Worm (Caenorhabditis elegans) whole organism, L2 larva: ENCODE data around the gene C26B2.2.

Experiments used
- C34F6.9 ChIP-seq: fragments of 150-350 bp; optimal IDR thresholded peaks from 2 replicates; lab custom pipeline; 2014; ENCODE audit warnings: missing biosample characterization, missing genetic modification characterization
- F13H6.1 ChIP-seq: sonication (generic microtip); optimal IDR thresholded peaks from 2 replicates; lab custom pipeline; 2016; ENCODE audit warnings: missing genetic modification characterization, missing compliant biosample characterization
- ZK546.5 ChIP-seq: sonication (generic microtip); optimal IDR thresholded peaks from 2 replicates; lab custom pipeline; 2017; ENCODE audit warnings: missing biosample characterization, missing genetic modification characterization
- blmp-1 ChIP-seq: sonication (generic microtip); optimal IDR thresholded peaks from 2 replicates; lab custom pipeline; 2017; ENCODE audit warnings: missing genetic modification characterization, mild to moderate bottlenecking, missing compliant biosample characterization, antibody characterized with exemption, moderate library complexity; ENCODE audit not compliant: insufficient read depth
- ceh-16 ChIP-seq: fragments of 150-350 bp; optimal IDR thresholded peaks from 2 replicates; lab custom pipeline; 2014; ENCODE audit warnings: missing biosample characterization, missing genetic modification characterization
- ceh-82 ChIP-seq: fragments of 150-350 bp; optimal IDR thresholded peaks from 2 replicates; lab custom pipeline; 2014; ENCODE audit warnings: missing biosample characterization, missing genetic modification characterization
- crh-2 ChIP-seq: sonication (generic microtip); optimal IDR thresholded peaks from 2 replicates; lab custom pipeline; 2017; ENCODE audit warnings: missing biosample characterization, missing genetic modification characterization
- dmd-4 ChIP-seq: sonication (generic microtip); optimal IDR thresholded peaks from 2 replicates; lab custom pipeline; 2017; ENCODE audit warnings: missing biosample characterization, missing genetic modification characterization
- egl-27 ChIP-seq: sonication (generic microtip); optimal IDR thresholded peaks from 3 replicates; lab custom pipeline; 2017; ENCODE audit warnings: missing biosample characterization, missing genetic modification reagents, missing genetic modification characterization
- elt-1 ChIP-seq: fragments of 150-350 bp; optimal IDR thresholded peaks from 2 replicates; lab custom pipeline; 2014; ENCODE audit warnings: missing biosample characterization, missing genetic modification characterization
- elt-3 ChIP-seq: sonication (generic microtip); optimal IDR thresholded peaks from 2 replicates; lab custom pipeline; 2017; ENCODE audit warnings: missing biosample characterization, missing genetic modification characterization
- fos-1 ChIP-seq: fragments of 150-350 bp; optimal IDR thresholded peaks from 2 replicates; lab custom pipeline; 2014; ENCODE audit warnings: missing biosample characterization, missing genetic modification characterization
- gmeb-1 ChIP-seq: fragments of 150-350 bp; optimal IDR thresholded peaks from 2 replicates; lab custom pipeline; 2014; ENCODE audit warnings: missing biosample characterization, missing genetic modification characterization
- lin-11 ChIP-seq: fragments of 150-350 bp; sonication (generic microtip); optimal IDR thresholded peaks from 2 replicates; lab custom pipeline; 2014; ENCODE audit warnings: missing biosample characterization, missing genetic modification characterization, inconsistent platforms, mixed read lengths
- lin-13 ChIP-seq: fragments of 150-350 bp; optimal IDR thresholded peaks from 2 replicates; lab custom pipeline; 2014; ENCODE audit warnings: missing biosample characterization, missing genetic modification reagents, missing genetic modification characterization
- lin-39 ChIP-seq: fragments of 150-350 bp; optimal IDR thresholded peaks from 2 replicates; lab custom pipeline; 2014; ENCODE audit warnings: missing biosample characterization, missing genetic modification reagents, missing genetic modification characterization
- lsy-2 ChIP-seq, 2 experiments: fragments of 150-350 bp in 1 of 2; sonication (generic microtip) in 1 of 2; optimal IDR thresholded peaks; 2 replicates each; lab custom pipeline; 2014 to 2017; ENCODE audit warnings: missing biosample characterization in 2 of 2, missing genetic modification characterization in 2 of 2
- mab-5 ChIP-seq: fragments of 150-350 bp; optimal IDR thresholded peaks from 2 replicates; lab custom pipeline; 2014; ENCODE audit warnings: missing biosample characterization, missing genetic modification characterization
- mdl-1 ChIP-seq, 2 experiments: fragments of 150-350 bp in 1 of 2; sonication (generic microtip) in 1 of 2; optimal IDR thresholded peaks; 2 replicates each; lab custom pipeline; 2017; ENCODE audit warnings: missing biosample characterization in 2 of 2, missing genetic modification characterization in 2 of 2
- nhr-11 ChIP-seq: fragments of 150-350 bp; optimal IDR thresholded peaks from 2 replicates; lab custom pipeline; 2014; ENCODE audit warnings: missing biosample characterization, missing genetic modification characterization
- nhr-12 ChIP-seq: fragments of 150-350 bp; optimal IDR thresholded peaks from 2 replicates; lab custom pipeline; 2014; ENCODE audit warnings: missing biosample characterization, missing genetic modification characterization
- nhr-129 ChIP-seq: fragments of 150-350 bp; optimal IDR thresholded peaks from 2 replicates; lab custom pipeline; 2014; ENCODE audit warnings: missing biosample characterization, missing genetic modification characterization
- nhr-21 ChIP-seq: fragments of 150-350 bp; optimal IDR thresholded peaks from 2 replicates; lab custom pipeline; 2014; ENCODE audit warnings: missing biosample characterization, missing genetic modification characterization
- nhr-237 ChIP-seq: fragments of 150-350 bp; optimal IDR thresholded peaks from 2 replicates; lab custom pipeline; 2014; ENCODE audit warnings: missing biosample characterization, missing genetic modification characterization
- nhr-25 ChIP-seq: fragments of 150-350 bp; sonication (generic microtip); optimal IDR thresholded peaks from 3 replicates; lab custom pipeline; 2014; ENCODE audit warnings: missing biosample characterization, missing genetic modification characterization
- nhr-77 ChIP-seq: fragments of 150-350 bp; optimal IDR thresholded peaks from 2 replicates; lab custom pipeline; 2014; ENCODE audit warnings: missing biosample characterization, missing genetic modification characterization
- sem-4 ChIP-seq: fragments of 150-350 bp; optimal IDR thresholded peaks from 2 replicates; lab custom pipeline; 2014; ENCODE audit warnings: missing biosample characterization, missing genetic modification reagents, missing genetic modification characterization
- skn-1 ChIP-seq: sonication (generic microtip); optimal IDR thresholded peaks from 2 replicates; lab custom pipeline; 2017; ENCODE audit warnings: missing biosample characterization, missing genetic modification characterization
- sma-3 ChIP-seq: sonication (generic microtip); optimal IDR thresholded peaks from 2 replicates; lab custom pipeline; 2016; ENCODE audit warnings: missing genetic modification reagents, missing genetic modification characterization, missing compliant biosample characterization
- sma-9 ChIP-seq, 2 experiments: fragments of 150-350 bp in 1 of 2; sonication (generic microtip) in 1 of 2; optimal IDR thresholded peaks; 2 replicates each; lab custom pipeline; 2014 to 2016; ENCODE audit warnings: missing genetic modification characterization in 2 of 2, mild to moderate bottlenecking in 1 of 2, missing biosample characterization in 1 of 2, missing compliant biosample characterization in 1 of 2, missing genetic modification reagents in 1 of 2, moderate library complexity in 1 of 2
- unc-39 ChIP-seq: fragments of 150-350 bp; optimal IDR thresholded peaks from 2 replicates; lab custom pipeline; 2014; ENCODE audit warnings: missing biosample characterization, missing genetic modification characterization
- unc-55 ChIP-seq: fragments of 150-350 bp; sonication (generic microtip); optimal IDR thresholded peaks from 3 replicates; lab custom pipeline; 2014; ENCODE audit warnings: missing biosample characterization, missing genetic modification reagents, missing genetic modification characterization
- unc-62 ChIP-seq: fragments of 150-350 bp; optimal IDR thresholded peaks from 2 replicates; lab custom pipeline; 2014; ENCODE audit warnings: missing biosample characterization, missing genetic modification reagents, missing genetic modification characterization
- ztf-1 ChIP-seq: fragments of 200-800 bp; sonication (Bioruptor generic); conservative IDR thresholded peaks from 2 replicates; pipeline ENCODE4 v1.3.6; 2022; ENCODE audit warnings: missing genetic modification characterization, missing compliant biosample characterization
- ztf-11 ChIP-seq: sonication (generic microtip); optimal IDR thresholded peaks from 2 replicates; lab custom pipeline; 2017; ENCODE audit warnings: missing biosample characterization, missing genetic modification characterization
- ztf-4 ChIP-seq: fragments of 150-350 bp; optimal IDR thresholded peaks from 2 replicates; lab custom pipeline; 2014; ENCODE audit warnings: missing biosample characterization, missing genetic modification characterization

The C26B2.2 gene

ce11 chrIV:8027293-8027866 is 5.5 kb upstream of the C26B2.2 start:
- TF ChIP-seq sma-9 (GFP tag; optimal IDR thresholded peaks at IDR 0.05; lab: Kevin White, UChicago) (peak; percentile 33), sma-9 (tag; optimal IDR thresholded peaks at IDR 0.05; lab: Kevin White, UChicago) (no peak), elt-1 (tag; lab: Kevin White, UChicago) (no peak), elt-3 (no peak), C34F6.9 (tag; lab: Kevin White, UChicago) (no peak), ZK546.5 (no peak), nhr-237 (tag; lab: Kevin White, UChicago) (no peak), unc-39 (no peak), ceh-16 (no peak), blmp-1 (tag; lab: Kevin White, UChicago) (peak; percentile 23), nhr-25 (peak; percentile 9), sma-3 (GFP tag; lab: Kevin White, UChicago) (peak; percentile 51), nhr-21 (peak; percentile 65)

- TF ChIP-seq sma-3 (GFP tag; lab: Kevin White, UChicago) (peak; percentile 41), gmeb-1 (peak; percentile 1), ztf-1 (GFP tag; lab: Robert Waterston, UW) (no peak), nhr-11 (tag; lab: Kevin White, UChicago) (no peak), egl-27 (tag; lab: Kevin White, UChicago) (peak; percentile 65), unc-39 (no peak), lin-11 (tag; lab: Kevin White, UChicago) (no peak), skn-1 (tag; lab: Kevin White, UChicago) (no peak), ZK546.5 (no peak), lin-39 (no peak), nhr-21 (peak; percentile 24), F13H6.1 (peak; percentile 20), dmd-4 (tag; lab: Kevin White, UChicago) (no peak), sem-4 (tag; lab: Kevin White, UChicago) (no peak), mdl-1 (tag; optimal IDR thresholded peaks at IDR 0.05; lab: Kevin White, UChicago) (peak in 1 of 2 experiments; percentile 40), ztf-4 (tag; lab: Kevin White, UChicago) (no peak), nhr-237 (tag; lab: Kevin White, UChicago) (no peak), crh-2 (peak; percentile 81), sma-9 (GFP tag; optimal IDR thresholded peaks at IDR 0.05; lab: Kevin White, UChicago) (peak; percentile 89), sma-9 (tag; optimal IDR thresholded peaks at IDR 0.05; lab: Kevin White, UChicago) (no peak), nhr-77 (tag; lab: Kevin White, UChicago) (no peak), elt-1 (tag; lab: Kevin White, UChicago) (no peak), nhr-12 (no peak), fos-1 (tag; lab: Kevin White, UChicago) (peak; percentile 56), ceh-82 (no peak), nhr-129 (tag; lab: Kevin White, UChicago) (no peak), unc-55 (GFP tag; lab: Kevin White, UChicago) (no peak), lsy-2 (tag; optimal IDR thresholded peaks at IDR 0.05; lab: Kevin White, UChicago) (no peak), nhr-25 (peak; percentile 49)
- TF ChIP-seq, all 48 proteins: peak for 10
Observed at ce11 chrIV:8026361-8026760, 4.4 kb upstream of the C26B2.2 start.

- TF ChIP-seq lin-13 (GFP tag; lab: Kevin White, UChicago) = no peak
- peak; percentile 58 for TF ChIP-seq fos-1 (tag; lab: Kevin White, UChicago)
- TF ChIP-seq mab-5 (tag; lab: Kevin White, UChicago) = no peak
- TF ChIP-seq egl-27 (tag; lab: Kevin White, UChicago) = no peak
- TF ChIP-seq unc-62 (GFP tag; lab: Kevin White, UChicago) = no peak
- TF ChIP-seq nhr-237 (tag; lab: Kevin White, UChicago) = no peak
- TF ChIP-seq ztf-11 (tag; lab: Kevin White, UChicago) = no peak
- TF ChIP-seq crh-2 = peak; percentile 29
- no peak for TF ChIP-seq nhr-129 (tag; lab: Kevin White, UChicago)
- TF ChIP-seq ztf-4 (tag; lab: Kevin White, UChicago) = no peak
- no peak for TF ChIP-seq unc-55 (GFP tag; lab: Kevin White, UChicago)
Observed at ce11 chrIV:8023861-8024260, 1.9 kb upstream of the C26B2.2 start.
